Worm (Caenorhabditis elegans) whole organism, late embryonic: Measurements from ENCODE around the gene spe-39.

ENCODE experiments used
- C38D4.7 ChIP-seq: fragments of 200-800 bp; sonication (Bioruptor generic); optimal IDR thresholded peaks from 2 replicates; lab custom pipeline; 2018; ENCODE audit warnings: mild to moderate bottlenecking, missing genetic modification characterization, moderate library complexity, missing compliant biosample characterization
- K02D7.2 ChIP-seq: sonication (generic microtip); optimal IDR thresholded peaks from 2 replicates; lab custom pipeline; 2017; ENCODE audit warnings: mild to moderate bottlenecking, missing genetic modification characterization, missing compliant biosample characterization
- K09A11.1 ChIP-seq: sonication (generic microtip); optimal IDR thresholded peaks from 2 replicates; lab custom pipeline; 2017; ENCODE audit warnings: antibody characterized with exemption, mild to moderate bottlenecking, missing genetic modification characterization, missing compliant biosample characterization; ENCODE audit not compliant: insufficient read depth
- T23F11.4 ChIP-seq: fragments of 200-800 bp; sonication (Bioruptor generic); optimal IDR thresholded peaks from 2 replicates; lab custom pipeline; 2018; ENCODE audit warnings: mild to moderate bottlenecking, missing genetic modification characterization, missing compliant biosample characterization
- ama-1 ChIP-seq: fragments of 150-350 bp; optimal IDR thresholded peaks from 2 replicates; lab custom pipeline; 2014
- ceh-14 ChIP-seq: sonication (generic microtip); optimal IDR thresholded peaks from 2 replicates; lab custom pipeline; 2016; ENCODE audit warnings: missing genotype, missing genetic modification characterization, missing compliant biosample characterization
- ceh-18 ChIP-seq: sonication (generic microtip); optimal IDR thresholded peaks from 2 replicates; lab custom pipeline; 2016; ENCODE audit warnings: missing genetic modification characterization, missing compliant biosample characterization
- ceh-24 ChIP-seq: sonication (generic microtip); optimal IDR thresholded peaks from 2 replicates; lab custom pipeline; 2016; ENCODE audit warnings: mild to moderate bottlenecking, missing genetic modification characterization, missing compliant biosample characterization
- ceh-30 ChIP-seq: fragments of 150-350 bp; optimal IDR thresholded peaks from 2 replicates; lab custom pipeline; 2014; ENCODE audit warnings: missing biosample characterization, missing genetic modification characterization
- ceh-31 ChIP-seq: sonication (generic microtip); optimal IDR thresholded peaks from 2 replicates; lab custom pipeline; 2016; ENCODE audit warnings: missing genetic modification characterization, missing compliant biosample characterization
- ceh-34 ChIP-seq: sonication (generic microtip); optimal IDR thresholded peaks from 2 replicates; lab custom pipeline; 2016; ENCODE audit warnings: mild to moderate bottlenecking, missing genetic modification characterization, missing compliant biosample characterization
- ceh-45 ChIP-seq: fragments of 200-800 bp; sonication (Bioruptor generic); IDR thresholded peaks from 2 replicates; pipeline ENCODE4 v1.3.6; 2022; ENCODE audit warnings: missing genetic modification reagents, missing genetic modification characterization, missing compliant biosample characterization
- ceh-48 ChIP-seq: sonication (generic microtip); optimal IDR thresholded peaks from 2 replicates; lab custom pipeline; 2016; ENCODE audit warnings: missing genetic modification characterization, inconsistent platforms, missing compliant biosample characterization
- ceh-9 ChIP-seq: sonication (generic microtip); optimal IDR thresholded peaks from 2 replicates; lab custom pipeline; 2016; ENCODE audit warnings: mild to moderate bottlenecking, missing genetic modification characterization, inconsistent platforms, missing compliant biosample characterization
- che-1 ChIP-seq: sonication (generic microtip); optimal IDR thresholded peaks from 2 replicates; lab custom pipeline; 2016; ENCODE audit warnings: mild to moderate bottlenecking, missing genetic modification characterization, missing compliant biosample characterization
- dmd-4 ChIP-seq: sonication (generic microtip); optimal IDR thresholded peaks from 2 replicates; lab custom pipeline; 2016; ENCODE audit warnings: borderline replicate concordance, missing genetic modification characterization, missing compliant biosample characterization
- elt-2 ChIP-seq: sonication (generic microtip); optimal IDR thresholded peaks from 2 replicates; lab custom pipeline; 2016; ENCODE audit warnings: missing genetic modification reagents, missing genetic modification characterization, missing compliant biosample characterization
- elt-4 ChIP-seq: sonication (generic microtip); optimal IDR thresholded peaks from 2 replicates; lab custom pipeline; 2016; ENCODE audit warnings: missing genetic modification characterization, missing compliant biosample characterization
- eyg-1 ChIP-seq: sonication (generic microtip); optimal IDR thresholded peaks from 2 replicates; lab custom pipeline; 2016; ENCODE audit warnings: missing genotype, missing genetic modification characterization, missing compliant biosample characterization
- fax-1 ChIP-seq: sonication (generic microtip); optimal IDR thresholded peaks from 2 replicates; lab custom pipeline; 2016; ENCODE audit warnings: missing genotype, missing genetic modification characterization, missing compliant biosample characterization
- fkh-6 ChIP-seq: sonication (generic microtip); optimal IDR thresholded peaks from 2 replicates; lab custom pipeline; 2016; ENCODE audit warnings: missing genetic modification characterization, missing compliant biosample characterization
- hlh-13 ChIP-seq: fragments of 200-800 bp; sonication (Bioruptor generic); optimal IDR thresholded peaks from 2 replicates; lab custom pipeline; 2018; ENCODE audit warnings: mild to moderate bottlenecking, missing genetic modification characterization, missing compliant biosample characterization
- hlh-15 ChIP-seq: sonication (generic microtip); optimal IDR thresholded peaks from 2 replicates; lab custom pipeline; 2016; ENCODE audit warnings: missing genetic modification characterization, missing compliant biosample characterization
- hlh-30 ChIP-seq: sonication (generic microtip); optimal IDR thresholded peaks from 2 replicates; lab custom pipeline; 2017; ENCODE audit warnings: antibody characterized with exemption, missing genetic modification characterization, missing compliant biosample characterization; ENCODE audit not compliant: insufficient read depth
- hlh-8 ChIP-seq: sonication (generic microtip); optimal IDR thresholded peaks from 2 replicates; lab custom pipeline; 2016; ENCODE audit warnings: missing genotype, missing genetic modification characterization, missing compliant biosample characterization
- lim-6 ChIP-seq: sonication (generic microtip); optimal IDR thresholded peaks from 2 replicates; lab custom pipeline; 2016; ENCODE audit warnings: missing genetic modification characterization, missing compliant biosample characterization
- lin-11 ChIP-seq: fragments of 200-800 bp; sonication (Bioruptor generic); optimal IDR thresholded peaks from 2 replicates; lab custom pipeline; 2018; ENCODE audit warnings: mild to moderate bottlenecking, missing genetic modification characterization, missing compliant biosample characterization
- madf-2 ChIP-seq: sonication (generic microtip); optimal IDR thresholded peaks from 2 replicates; lab custom pipeline; 2017; ENCODE audit warnings: missing genetic modification characterization, missing compliant biosample characterization
- mec-3 ChIP-seq: sonication (generic microtip); optimal IDR thresholded peaks from 2 replicates; lab custom pipeline; 2016; ENCODE audit warnings: borderline replicate concordance, missing genetic modification characterization, missing compliant biosample characterization
- nhr-11 ChIP-seq: fragments of 150-350 bp; optimal IDR thresholded peaks from 2 replicates; lab custom pipeline; 2014; ENCODE audit warnings: missing biosample characterization, missing genetic modification characterization
- nhr-232 ChIP-seq: sonication (generic microtip); optimal IDR thresholded peaks from 2 replicates; lab custom pipeline; 2016; ENCODE audit warnings: missing genetic modification characterization, missing compliant biosample characterization
- odd-2 ChIP-seq: sonication (generic microtip); optimal IDR thresholded peaks from 2 replicates; lab custom pipeline; 2017; ENCODE audit warnings: antibody characterized with exemption, mild to moderate bottlenecking, missing genetic modification characterization, missing compliant biosample characterization
- pat-9 ChIP-seq: fragments of 200-800 bp; sonication (Bioruptor generic); optimal IDR thresholded peaks from 2 replicates; lab custom pipeline; 2018; ENCODE audit warnings: mild to moderate bottlenecking, missing genetic modification characterization, moderate library complexity, missing compliant biosample characterization
- pqm-1 ChIP-seq: sonication (generic microtip); optimal IDR thresholded peaks from 2 replicates; lab custom pipeline; 2016; ENCODE audit warnings: missing genetic modification characterization, missing compliant biosample characterization
- pros-1 ChIP-seq: fragments of 150-350 bp; optimal IDR thresholded peaks from 2 replicates; lab custom pipeline; 2014; ENCODE audit warnings: missing biosample characterization, missing genetic modification reagents, missing genetic modification characterization
- ref-2 ChIP-seq: sonication (generic microtip); optimal IDR thresholded peaks from 2 replicates; lab custom pipeline; 2016; ENCODE audit warnings: missing genetic modification characterization, missing compliant biosample characterization
- sdc-2 ChIP-seq: sonication (generic microtip); optimal IDR thresholded peaks from 2 replicates; lab custom pipeline; 2016; ENCODE audit warnings: missing genotype, missing genetic modification characterization, missing compliant biosample characterization
- tbx-7 ChIP-seq: sonication (generic microtip); optimal IDR thresholded peaks from 2 replicates; lab custom pipeline; 2016; ENCODE audit warnings: missing genotype, missing genetic modification characterization, missing compliant biosample characterization
- unc-3 ChIP-seq, 2 experiments: fragments of 200-800 bp in 1 of 2; sonication (Bioruptor generic) in 1 of 2; sonication (generic microtip) in 1 of 2; conservative IDR thresholded peaks in 1 of 2; optimal IDR thresholded peaks in 1 of 2; 2 replicates each; pipeline versions ENCODE4 v1.3.6 to Lab custom; 2016 to 2022; ENCODE audit warnings: missing compliant biosample characterization in 2 of 2, missing genetic modification characterization in 2 of 2, missing genetic modification reagents in 1 of 2
- zip-5 ChIP-seq: sonication (generic microtip); optimal IDR thresholded peaks from 2 replicates; lab custom pipeline; 2016; ENCODE audit warnings: missing genetic modification characterization, missing compliant biosample characterization
- ztf-16 ChIP-seq: sonication (generic microtip); optimal IDR thresholded peaks from 2 replicates; lab custom pipeline; 2017; ENCODE audit warnings: missing genetic modification characterization, missing compliant biosample characterization

spe-39 gene

DNA sequence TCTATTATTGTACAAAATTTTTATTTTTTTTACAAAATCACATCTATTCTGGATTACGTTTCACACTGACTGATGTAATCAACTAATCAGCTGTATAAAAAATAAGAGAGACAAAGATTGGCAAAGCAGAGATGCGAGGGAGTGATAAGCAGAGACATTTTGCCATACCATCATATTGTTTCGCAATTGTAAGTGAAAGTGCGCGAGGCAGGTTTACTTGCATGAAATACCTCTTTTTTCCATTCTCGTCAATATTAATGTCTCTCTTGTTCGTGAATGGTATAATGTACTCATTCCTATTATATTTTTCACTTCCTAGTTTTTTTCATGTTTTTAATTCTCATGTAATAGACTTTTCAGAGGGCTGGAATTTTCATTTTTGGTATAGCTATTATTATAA, 48.4 kb upstream of the spe-39 start:
- no peak for TF ChIP-seq ceh-18 (tag; lab: Kevin White, UChicago)
- no peak for TF ChIP-seq K02D7.2 (tag; lab: Kevin White, UChicago)
- TF ChIP-seq lim-6 (tag; lab: Kevin White, UChicago): no peak
- no peak for TF ChIP-seq ceh-24 (tag; lab: Kevin White, UChicago)
- TF ChIP-seq T23F11.4 (GFP tag; lab: Kevin White, UChicago): no peak
- TF ChIP-seq nhr-11 (tag; lab: Kevin White, UChicago): no peak

DNA sequence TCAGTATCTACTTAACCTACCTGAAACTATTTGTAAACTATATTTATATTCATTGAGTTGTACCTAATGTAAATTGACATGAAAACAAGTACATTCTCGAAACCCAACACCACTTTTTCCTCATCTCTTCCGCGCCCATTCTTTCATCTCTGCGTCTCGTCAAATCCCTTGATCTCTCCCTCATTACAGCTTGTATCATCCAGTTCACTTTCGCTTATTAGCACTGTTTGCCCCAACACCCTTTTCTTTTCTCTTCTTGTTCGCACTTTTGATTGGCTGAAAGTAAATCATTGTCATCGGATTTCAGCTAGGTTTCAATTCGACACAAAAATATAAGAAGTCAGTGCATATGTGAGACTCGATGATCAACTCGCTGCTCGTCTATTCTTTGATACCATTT, 40.5 kb upstream of the spe-39 start, which contains the start of gene T25F10.3:
TSS of gene T25F10.3 (plus strand) at position 308 of the 400 bp plus-strand sequence.
- no peak for TF ChIP-seq ceh-9
- TF ChIP-seq, all 69 proteins: peak for 0

DNA sequence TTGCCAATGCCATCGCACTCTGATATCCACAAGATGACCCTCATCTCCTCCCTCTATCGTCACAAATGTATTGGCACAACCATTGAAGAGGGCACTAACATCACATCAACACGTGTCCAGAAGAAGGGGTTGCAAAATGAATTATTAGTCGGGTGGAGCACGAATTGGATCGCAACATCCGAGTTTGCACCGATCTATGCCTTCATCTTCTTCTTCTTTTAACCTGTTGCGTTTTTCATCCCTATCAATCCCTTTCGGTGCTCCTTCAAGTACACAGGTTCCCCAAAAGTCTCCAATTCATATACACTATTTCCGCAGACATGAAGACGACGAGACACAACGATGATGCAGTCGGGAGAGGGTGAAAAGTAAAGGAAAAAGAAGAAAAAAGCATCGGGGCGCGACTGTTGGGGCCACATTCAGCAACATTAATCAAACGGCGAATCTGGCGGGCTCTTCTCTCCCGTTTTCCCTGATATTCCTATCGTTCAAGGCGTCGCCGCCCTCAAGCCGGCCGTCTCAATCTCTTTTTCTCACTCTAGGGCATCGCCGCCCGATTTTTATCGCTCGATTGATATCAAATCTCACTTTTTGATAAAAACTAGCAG, 33.7 kb upstream of the spe-39 start:
- TF ChIP-seq ceh-18 (tag; lab: Kevin White, UChicago) (peak; percentile 49), hlh-30 (tag; lab: Kevin White, UChicago) (peak; percentile 47), tbx-7 (tag; lab: Kevin White, UChicago) (no peak), ref-2 (tag; lab: Kevin White, UChicago) (no peak)

DNA sequence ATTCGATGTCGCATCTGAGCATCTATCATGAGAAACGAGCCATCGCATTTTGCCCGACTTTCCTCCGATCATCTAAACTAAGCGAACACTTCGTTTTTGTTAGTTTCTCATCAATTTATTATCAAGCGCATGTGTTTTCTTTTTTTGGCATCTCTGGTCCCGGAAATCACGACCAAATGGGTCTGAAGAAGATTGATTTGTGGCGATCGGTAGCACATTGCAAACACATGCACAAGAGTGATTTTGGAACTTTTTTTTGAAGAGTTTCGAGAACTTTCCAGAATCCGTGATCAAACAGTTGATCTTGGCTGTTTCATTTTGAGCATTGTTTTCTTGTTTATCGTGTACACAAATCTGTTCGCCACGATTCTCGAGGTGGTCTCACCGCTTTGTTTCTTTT, 32.0 kb upstream of the spe-39 start:
- no peak for TF ChIP-seq ceh-18 (tag; lab: Kevin White, UChicago)
- no peak for TF ChIP-seq ama-1 (lab: Kevin White, UChicago)
- TF ChIP-seq ref-2 (tag; lab: Kevin White, UChicago): no peak
- TF ChIP-seq unc-3 (GFP tag; conservative IDR thresholded peaks at IDR 0.05; lab: Robert Waterston, UW): no peak
- no peak for TF ChIP-seq unc-3 (tag; optimal IDR thresholded peaks at IDR 0.05; lab: Kevin White, UChicago)
- no peak for TF ChIP-seq ceh-34 (tag; lab: Kevin White, UChicago)
- TF ChIP-seq lin-11 (tag; lab: Kevin White, UChicago): no peak
- TF ChIP-seq eyg-1 (tag; lab: Kevin White, UChicago): no peak
- TF ChIP-seq ceh-45: no peak
- TF ChIP-seq ceh-14 (tag; lab: Kevin White, UChicago): no peak
- TF ChIP-seq C38D4.7: no peak
- TF ChIP-seq che-1: no peak
- no peak for TF ChIP-seq fax-1 (tag; lab: Kevin White, UChicago)
- TF ChIP-seq ztf-16: no peak
- TF ChIP-seq hlh-13 (GFP tag; lab: Kevin White, UChicago): no peak
- TF ChIP-seq fkh-6: no peak
- TF ChIP-seq elt-2 (tag; lab: Kevin White, UChicago): no peak
- no peak for TF ChIP-seq ceh-9
- TF ChIP-seq T23F11.4 (GFP tag; lab: Kevin White, UChicago): no peak
- TF ChIP-seq nhr-232: no peak
- no peak for TF ChIP-seq hlh-30 (tag; lab: Kevin White, UChicago)

DNA sequence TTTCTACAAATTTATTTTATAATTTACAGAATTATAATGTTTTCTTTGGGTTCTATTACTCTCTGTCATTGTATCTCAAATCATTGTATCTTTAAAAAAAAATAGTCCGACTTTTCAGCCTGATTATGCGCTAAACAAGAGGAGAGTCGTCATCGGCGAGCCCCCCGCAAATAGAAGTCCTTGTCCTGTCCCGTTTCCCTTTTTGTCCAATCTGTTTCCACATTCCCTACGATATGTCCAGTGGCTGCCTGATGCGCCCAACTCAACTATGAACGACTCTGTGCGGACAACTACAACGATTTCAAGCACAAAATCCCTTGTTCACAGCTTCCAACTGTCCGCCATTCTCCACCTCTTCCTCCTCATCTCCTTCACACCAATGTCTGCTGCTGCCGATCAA, 27.2 kb upstream of the spe-39 start, which contains the start of gene dbl-1:
TSS of gene dbl-1 (plus strand) at position 119 of the 400 bp plus-strand sequence.
- TF ChIP-seq K02D7.2 (tag; lab: Kevin White, UChicago) (no peak), ceh-31 (tag; lab: Kevin White, UChicago) (no peak), ceh-30 (tag; lab: Kevin White, UChicago) (no peak), sdc-2 (tag; lab: Kevin White, UChicago) (peak; percentile 11), pqm-1 (tag; lab: Kevin White, UChicago) (no peak), nhr-11 (tag; lab: Kevin White, UChicago) (no peak), pat-9 (tag; lab: Kevin White, UChicago) (no peak), eyg-1 (tag; lab: Kevin White, UChicago) (no peak)
- TF ChIP-seq, all 69 proteins: peak for 1

DNA sequence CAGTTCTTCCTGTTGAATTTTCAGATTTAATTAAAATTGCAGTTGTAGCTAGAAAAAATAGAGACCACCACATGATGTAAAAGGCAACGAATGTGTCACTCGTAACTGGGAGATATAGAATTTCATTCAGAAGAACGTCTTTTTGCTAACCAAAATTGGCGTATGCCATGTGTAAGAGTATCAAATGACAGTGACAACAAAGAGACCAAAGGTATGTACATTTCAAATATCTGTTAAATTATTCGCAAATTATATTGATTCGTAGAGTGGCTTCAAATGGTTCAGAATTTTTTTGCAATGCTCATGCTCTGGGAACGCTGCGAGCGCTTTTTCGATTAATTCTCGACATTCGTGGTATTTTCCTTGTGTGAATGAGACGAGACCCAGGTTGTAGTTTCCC, 22.9 kb upstream of the spe-39 start, which contains the start of gene T25F10.4:
TSS of gene T25F10.4 (minus strand) at position 101 of the 400 bp plus-strand sequence.
- TF ChIP-seq ceh-45 (no peak), ceh-48 (tag; lab: Kevin White, UChicago) (no peak), hlh-8 (tag; lab: Kevin White, UChicago) (no peak), pros-1 (tag; lab: Kevin White, UChicago) (no peak), zip-5 (no peak), K09A11.1 (tag; lab: Kevin White, UChicago) (no peak), K02D7.2 (tag; lab: Kevin White, UChicago) (no peak), sdc-2 (tag; lab: Kevin White, UChicago) (no peak), mec-3 (no peak), eyg-1 (tag; lab: Kevin White, UChicago) (no peak), dmd-4 (tag; lab: Kevin White, UChicago) (no peak), elt-4 (no peak), madf-2 (tag; lab: Kevin White, UChicago) (no peak), odd-2 (tag; lab: Kevin White, UChicago) (no peak), pqm-1 (tag; lab: Kevin White, UChicago) (no peak), hlh-15 (tag; lab: Kevin White, UChicago) (no peak)
